Fruit fly (Drosophila melanogaster): ENCODE data around the gene CG10096.
A peak's percentile ranks its signal among the peaks of the same experiment; 100 is the strongest.

CG10096 gene

DNA sequence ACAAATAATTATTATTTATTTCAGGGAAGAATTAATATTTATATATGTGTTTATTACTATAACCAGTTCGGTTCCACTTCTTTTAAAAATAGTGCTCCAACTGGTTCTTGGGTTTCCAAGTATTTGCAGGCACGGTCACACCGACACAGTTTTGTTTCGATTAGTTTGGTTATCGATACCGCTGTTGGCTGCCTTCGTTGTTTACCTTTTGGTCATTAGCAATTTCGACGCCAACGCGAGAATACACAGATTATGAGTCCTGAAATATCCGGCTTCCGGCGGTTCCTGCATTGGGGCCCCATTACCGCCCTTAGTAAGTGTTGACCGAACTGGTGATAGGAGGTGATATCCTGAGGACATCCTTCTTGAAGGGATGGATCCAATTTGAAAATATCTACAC lies 12.4 kb upstream of the CG10096 start, which contains the start of gene CG5196 (continued):
- TF ChIP-seq CG1529 (GFP tag; optimal IDR thresholded peaks at IDR 0.05) (no peak), HLHmδ (GFP tag; optimal IDR thresholded peaks at IDR 0.05) (peak; percentile 49), Awh (GFP tag; IDR thresholded peaks at IDR 0.05) (no peak), unc-4 (GFP tag; IDR thresholded peaks at IDR 0.05; ENCODE audit: partially characterized antibody) (peak; percentile 73), CG6791 (GFP tag; IDR thresholded peaks at IDR 0.05; ENCODE audit: partially characterized antibody) (peak; percentile 79), hkb (optimal IDR thresholded peaks at IDR 0.05) (no peak), hkb (GFP tag; IDR thresholded peaks at IDR 0.05) (no peak), exex (tag; optimal IDR thresholded peaks at IDR 0.05) (peak; percentile 64), CG7556 (GFP tag; optimal IDR thresholded peaks at IDR 0.05) (no peak), lab (GFP tag; optimal IDR thresholded peaks at IDR 0.05) (no peak), fu2 (GFP tag; optimal IDR thresholded peaks at IDR 0.05) (no peak), seq (GFP tag; IDR thresholded peaks at IDR 0.05) (no peak), Bdp1 (GFP tag; optimal IDR thresholded peaks at IDR 0.05) (no peak), az2 (GFP tag; optimal IDR thresholded peaks at IDR 0.05) (no peak), ems (GFP tag; optimal IDR thresholded peaks at IDR 0.05) (no peak), kah (GFP tag; optimal IDR thresholded peaks at IDR 0.05) (peak; percentile 17), CoRest (tag; optimal IDR thresholded peaks at IDR 0.05) (peak; percentile 5), ATbp (GFP tag; optimal IDR thresholded peaks at IDR 0.05) (no peak), Max (GFP tag; optimal IDR thresholded peaks at IDR 0.05) (peak; percentile 4), CG9437 (GFP tag; optimal IDR thresholded peaks at IDR 0.05) (no peak), MBD-R2 (GFP tag; IDR thresholded peaks at IDR 0.05) (peak; percentile 95), CG10543 (GFP tag; optimal IDR thresholded peaks at IDR 0.05) (no peak), Camta (GFP tag; optimal IDR thresholded peaks at IDR 0.05) (no peak), CG3163 (GFP tag; optimal IDR thresholded peaks at IDR 0.05) (no peak), Myb (GFP tag; optimal IDR thresholded peaks at IDR 0.05) (peak; percentile 15), CG32772 (GFP tag; IDR thresholded peaks at IDR 0.05) (no peak), CG9876 (GFP tag; optimal IDR thresholded peaks at IDR 0.05) (no peak), HLH3B (GFP tag; IDR thresholded peaks at IDR 0.05) (no peak), CG10431 (GFP tag; optimal IDR thresholded peaks at IDR 0.05) (no peak), unpg (GFP tag; optimal IDR thresholded peaks at IDR 0.05) (peak; percentile 12), CG31224 (GFP tag; IDR thresholded peaks at IDR 0.05) (no peak), CG17328 (GFP tag; IDR thresholded peaks at IDR 0.05) (no peak), Ada2b (GFP tag; IDR thresholded peaks at IDR 0.05) (no peak), Ssrp (tag; optimal IDR thresholded peaks at IDR 0.05) (no peak)

DNA sequence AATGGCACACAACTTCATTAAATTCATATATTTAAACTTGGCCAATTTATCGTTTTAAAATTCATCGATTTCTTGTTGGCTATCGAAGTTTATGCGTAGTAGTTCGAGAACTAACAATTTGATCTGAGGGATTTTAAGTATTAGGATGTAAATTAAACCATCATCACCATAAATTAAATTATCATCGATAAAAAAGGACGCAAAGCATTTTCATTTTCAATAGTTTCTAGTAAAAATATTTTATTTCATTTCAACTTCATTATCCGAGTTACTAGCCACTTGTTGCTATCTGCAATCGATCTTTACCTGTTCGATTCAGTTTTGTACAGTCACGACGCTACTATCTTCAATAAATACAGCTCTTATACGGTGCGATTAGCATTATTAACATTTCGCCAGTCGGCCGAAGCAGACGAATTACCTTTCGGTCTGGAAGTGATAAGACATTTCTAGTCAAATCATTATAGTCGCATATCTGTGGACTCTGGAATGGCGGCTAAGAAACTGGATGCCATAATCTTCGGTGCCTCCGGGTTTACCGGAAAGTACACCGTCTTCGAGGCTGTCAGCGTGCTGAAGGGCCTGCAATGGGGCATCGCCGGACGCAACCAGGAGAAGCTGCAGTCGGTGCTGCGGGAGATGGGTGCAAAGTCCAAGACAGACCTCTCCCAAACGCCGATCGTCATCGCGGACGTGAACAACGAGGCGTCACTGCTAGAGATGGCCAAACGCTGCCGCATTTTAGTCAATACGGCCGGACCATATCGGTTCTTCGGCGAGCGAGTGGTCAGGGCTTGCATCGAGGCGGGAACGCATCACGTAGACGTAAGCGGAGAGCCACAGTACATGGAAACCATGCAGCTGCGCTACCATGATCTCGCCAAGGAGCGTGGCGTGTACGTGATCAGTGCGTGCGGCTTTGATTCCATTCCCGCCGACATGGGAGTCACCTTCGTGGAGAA lies 10.7 kb upstream of the CG10096 start, which contains the start of gene CG5167:
CG5167 (plus strand) TSS at position 298 of the 962 bp plus-strand sequence.
- no peak for TF ChIP-seq Opbp (GFP tag; IDR thresholded peaks at IDR 0.05; ENCODE audit: partially characterized antibody)
- TF ChIP-seq CG7839 (tag; optimal IDR thresholded peaks at IDR 0.05) = peak; percentile 39
- no peak for TF ChIP-seq Aef1 (GFP tag; IDR thresholded peaks at IDR 0.05)
- no peak for TF ChIP-seq aop (GFP tag; IDR thresholded peaks at IDR 0.05)
- peak; percentile 23; the same call in 1 of the 2 replicates for TF ChIP-seq onecut (GFP tag; IDR thresholded peaks at IDR 0.05)
- TF ChIP-seq CG15073 (GFP tag; optimal IDR thresholded peaks at IDR 0.05) = no peak
- TF ChIP-seq tll (GFP tag; optimal IDR thresholded peaks at IDR 0.05) = no peak
- peak; percentile 99 for TF ChIP-seq CG4820 (GFP tag; optimal IDR thresholded peaks at IDR 0.05)
- TF ChIP-seq zf30C (GFP tag; optimal IDR thresholded peaks at IDR 0.05) = no peak
- TF ChIP-seq Nf-YC (tag; optimal IDR thresholded peaks at IDR 0.05) = peak; percentile 8
- no peak for TF ChIP-seq NC2β (GFP tag; optimal IDR thresholded peaks at IDR 0.05)
- TF ChIP-seq jing (GFP tag; optimal IDR thresholded peaks at IDR 0.05) = no peak
- TF ChIP-seq Hmr (GFP tag; optimal IDR thresholded peaks at IDR 0.05) = peak; percentile 35
- peak; percentile 7 for TF ChIP-seq Dip3 (GFP tag; optimal IDR thresholded peaks at IDR 0.05)
- TF ChIP-seq fd3F (GFP tag; optimal IDR thresholded peaks at IDR 0.05) = peak; percentile 3
- 0 out of 3 replicates have a peak, but pooled peaks have one; percentile 8 for TF ChIP-seq CG16813 (GFP tag; IDR thresholded peaks at IDR 0.05; ENCODE audit: partially characterized antibody)
- TF ChIP-seq CG8924 (tag; optimal IDR thresholded peaks at IDR 0.05) = peak; percentile 63
